Worm (Caenorhabditis elegans) whole organism, midembryonic: ENCODE results near the gene srbc-23.

Experiments
- T22C8.4 ChIP-seq: fragments of 200-800 bp; sonication (Bioruptor generic); IDR thresholded peaks from 2 replicates; pipeline ENCODE4 v1.3.6; 2022; ENCODE audit warnings: missing genetic modification characterization, missing compliant biosample characterization
- cog-1 ChIP-seq: sonication (generic microtip); optimal IDR thresholded peaks from 2 replicates; lab custom pipeline; 2016; ENCODE audit warnings: missing genetic modification characterization, missing compliant biosample characterization
- flt-1 ChIP-seq: fragments of 200-800 bp; sonication (Bioruptor generic); IDR thresholded peaks from 2 replicates; pipeline ENCODE4 v1.3.6; 2022; ENCODE audit warnings: missing genetic modification characterization, missing compliant biosample characterization
- klf-2 ChIP-seq: fragments of 200-800 bp; sonication (Bioruptor generic); conservative IDR thresholded peaks from 2 replicates; pipeline ENCODE4 v1.3.6; 2022; ENCODE audit warnings: missing genetic modification reagents, missing genetic modification characterization, missing compliant biosample characterization
- med-1 ChIP-seq: sonication (generic microtip); optimal IDR thresholded peaks from 2 replicates; lab custom pipeline; 2017; ENCODE audit warnings: missing genetic modification characterization, mild to moderate bottlenecking, missing compliant biosample characterization, antibody characterized with exemption, missing genetic modification reagents; ENCODE audit not compliant: insufficient read depth
- ref-1 ChIP-seq: fragments of 200-800 bp; sonication (Bioruptor generic); conservative IDR thresholded peaks from 2 replicates; pipeline ENCODE4 v1.3.6; 2022; ENCODE audit warnings: missing genetic modification reagents, missing genetic modification characterization, missing compliant biosample characterization
- tab-1 ChIP-seq: fragments of 200-800 bp; sonication (Bioruptor generic); IDR thresholded peaks from 2 replicates; pipeline ENCODE4 v1.3.6; 2022; ENCODE audit warnings: missing genetic modification characterization, missing compliant biosample characterization
- ztf-23 ChIP-seq: fragments of 200-800 bp; sonication (Bioruptor generic); IDR thresholded peaks from 2 replicates; pipeline ENCODE4 v1.3.6; 2022; ENCODE audit warnings: missing genetic modification reagents, missing genetic modification characterization, missing compliant biosample characterization
- ztf-29 ChIP-seq: fragments of 200-800 bp; sonication (Bioruptor generic); IDR thresholded peaks from 2 replicates; pipeline ENCODE4 v1.3.6; 2022; ENCODE audit warnings: missing genetic modification reagents, missing genetic modification characterization, missing compliant biosample characterization

The srbc-23 gene

ce11 chrV:2190383-2190782, 37.0 kb downstream of the srbc-23 start:
- TF ChIP-seq med-1 (GFP tag; lab: Kevin White, UChicago) (no peak), T22C8.4 (no peak), flt-1 (GFP tag; lab: Robert Waterston, UW) (no peak), ztf-29 (GFP tag; lab: Robert Waterston, UW) (no peak), ref-1 (no peak), cog-1 (no peak), klf-2 (GFP tag; lab: Robert Waterston, UW) (no peak), tab-1 (GFP tag; lab: Robert Waterston, UW) (no peak), ztf-23 (GFP tag; lab: Robert Waterston, UW) (no peak)

- no peak for TF ChIP-seq ref-1
These were observed 37.7 kb downstream of the srbc-23 start, which contains the start of gene srbc-42 for ce11 chrV:2191122-2191521. Gene srbc-42, minus strand, starts transcription at chrV:2191222.

ce11 chrV:2192117-2192516, 38.7 kb downstream of the srbc-23 start, which contains the start of gene nhr-13:
Gene nhr-13, plus strand, starts transcription at chrV:2192485.
- TF ChIP-seq cog-1 (no peak), tab-1 (GFP tag; lab: Robert Waterston, UW) (no peak), ref-1 (no peak), flt-1 (GFP tag; lab: Robert Waterston, UW) (no peak), med-1 (GFP tag; lab: Kevin White, UChicago) (no peak), klf-2 (GFP tag; lab: Robert Waterston, UW) (no peak), T22C8.4 (no peak)

DNA sequence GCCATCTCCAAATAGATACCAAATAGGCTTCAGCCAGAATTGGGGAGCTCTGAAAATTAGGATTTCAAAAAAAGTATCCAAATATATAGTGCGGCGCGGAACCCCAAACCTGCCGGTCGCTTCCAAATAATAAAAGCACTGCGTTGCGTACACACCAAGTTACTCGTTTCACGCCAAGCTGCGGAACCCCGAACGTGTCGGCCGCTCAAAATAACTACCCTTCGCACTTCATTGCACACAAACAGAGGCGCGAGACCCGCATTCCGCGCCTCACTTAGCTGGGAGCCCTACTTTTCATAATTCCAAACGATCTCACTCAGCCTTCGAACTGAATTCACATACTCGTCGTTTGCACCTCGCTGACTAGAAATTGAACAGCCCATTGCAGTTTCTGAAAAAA, 46.2 kb downstream of the srbc-23 start:
- TF ChIP-seq T22C8.4 (no peak), med-1 (GFP tag; lab: Kevin White, UChicago) (no peak), tab-1 (GFP tag; lab: Robert Waterston, UW) (no peak), ref-1 (no peak), flt-1 (GFP tag; lab: Robert Waterston, UW) (no peak), cog-1 (no peak), klf-2 (GFP tag; lab: Robert Waterston, UW) (no peak), ztf-29 (GFP tag; lab: Robert Waterston, UW) (no peak), ztf-23 (GFP tag; lab: Robert Waterston, UW) (no peak)

DNA sequence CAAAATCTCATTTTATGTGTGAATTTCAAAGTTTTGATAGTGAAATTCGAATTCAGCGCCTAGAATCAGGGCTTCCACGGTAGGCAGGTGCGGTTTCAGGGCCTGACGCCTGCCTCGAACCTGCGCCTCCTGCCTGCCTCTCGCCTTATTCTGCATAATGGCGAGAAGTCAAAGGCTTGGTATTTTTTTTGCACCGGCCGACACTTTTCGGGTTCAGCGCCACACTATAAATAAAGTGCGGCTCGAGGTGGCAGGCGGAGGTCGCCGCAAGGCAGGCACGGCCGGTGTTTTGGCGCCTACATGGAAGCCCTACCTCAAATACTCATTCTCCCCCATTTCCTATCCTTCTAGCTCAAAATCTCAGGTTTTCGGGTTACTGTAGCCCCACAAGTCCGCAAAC, 47.0 kb downstream of the srbc-23 start:
- TF ChIP-seq tab-1 (GFP tag; lab: Robert Waterston, UW) (no peak), ztf-23 (GFP tag; lab: Robert Waterston, UW) (no peak), flt-1 (GFP tag; lab: Robert Waterston, UW) (no peak), med-1 (GFP tag; lab: Kevin White, UChicago) (no peak), cog-1 (no peak), T22C8.4 (no peak), klf-2 (GFP tag; lab: Robert Waterston, UW) (no peak), ref-1 (no peak), ztf-29 (GFP tag; lab: Robert Waterston, UW) (no peak)

DNA sequence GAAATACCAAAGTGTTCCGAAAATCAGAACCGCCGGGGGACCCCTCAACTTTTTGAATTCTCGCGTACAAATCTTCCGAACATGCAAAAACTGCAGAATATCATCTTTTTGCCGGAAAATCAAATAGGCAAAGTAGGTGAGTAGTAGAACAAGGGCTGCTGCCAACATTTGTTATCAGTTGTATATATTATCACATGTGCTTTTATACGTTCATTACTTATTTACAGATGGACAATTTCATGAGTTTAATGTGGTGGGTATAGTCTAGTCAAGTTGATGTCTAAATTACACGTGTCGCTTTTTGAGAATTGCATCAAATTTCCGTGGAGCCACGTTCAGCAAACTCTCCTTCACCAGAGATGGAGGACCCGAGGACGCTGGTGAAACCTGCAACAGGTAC, 47.9 kb downstream of the srbc-23 start, which contains the start of gene cyp-32B1:
Gene cyp-32B1 (minus strand): TSS at position 176 of the 400 bp plus-strand sequence.
- no peak for TF ChIP-seq klf-2 (GFP tag; lab: Robert Waterston, UW)
- no peak for TF ChIP-seq tab-1 (GFP tag; lab: Robert Waterston, UW)
- TF ChIP-seq ztf-29 (GFP tag; lab: Robert Waterston, UW) = no peak
- no peak for TF ChIP-seq ref-1
- no peak for TF ChIP-seq cog-1
- no peak for TF ChIP-seq T22C8.4
- no peak for TF ChIP-seq ztf-23 (GFP tag; lab: Robert Waterston, UW)
- TF ChIP-seq flt-1 (GFP tag; lab: Robert Waterston, UW) = no peak
- no peak for TF ChIP-seq med-1 (GFP tag; lab: Kevin White, UChicago)

ce11 chrV:2204080-2204479, 50.7 kb downstream of the srbc-23 start, which contains the start of gene cyp-33C12:
Gene cyp-33C12, minus strand, starts transcription at chrV:2204400.
- TF ChIP-seq med-1 (GFP tag; lab: Kevin White, UChicago) = no peak
- TF ChIP-seq cog-1 = no peak
- no peak for TF ChIP-seq klf-2 (GFP tag; lab: Robert Waterston, UW)
- TF ChIP-seq flt-1 (GFP tag; lab: Robert Waterston, UW) = no peak
- no peak for TF ChIP-seq ref-1
- TF ChIP-seq T22C8.4 = no peak
- TF ChIP-seq tab-1 (GFP tag; lab: Robert Waterston, UW) = no peak
- no peak for TF ChIP-seq ztf-29 (GFP tag; lab: Robert Waterston, UW)
- TF ChIP-seq ztf-23 (GFP tag; lab: Robert Waterston, UW) = no peak
